Fruit fly (Drosophila melanogaster) whole organism, embryonic: ENCODE measurements around the gene Kah.
A peak's percentile ranks its signal among the peaks of the same experiment; 100 is the strongest.

Source experiments
- Ada2b ChIP-seq: fragments of 200-800 bp; sonication (Bioruptor generic); IDR thresholded peaks from 2 replicates; pipeline ENCODE4 v1.3.6; 2022; ENCODE audit warnings: missing biosample characterization, missing genetic modification characterization
- Aef1 ChIP-seq: fragments of 200-800 bp; sonication (Bioruptor generic); IDR thresholded peaks from 3 replicates; pipeline ENCODE4 v1.3.6; 2022; ENCODE audit warnings: missing biosample characterization, missing genetic modification characterization
- Blimp-1 ChIP-seq: fragments of 200-800 bp; sonication (Bioruptor generic); optimal IDR thresholded peaks from 3 replicates; lab custom pipeline; 2018; ENCODE audit warnings: missing biosample characterization, missing genetic modification characterization, mild to moderate bottlenecking, moderate library complexity, missing genetic modification reagents
- CG10431 ChIP-seq: fragments of 200-800 bp; sonication (Bioruptor generic); optimal IDR thresholded peaks from 3 replicates; lab custom pipeline; 2018; ENCODE audit warnings: missing biosample characterization, mild to moderate bottlenecking, missing genetic modification characterization
- CG11398 ChIP-seq: fragments of 200-800 bp; sonication (Bioruptor generic); optimal IDR thresholded peaks from 2 replicates; lab custom pipeline; 2016; ENCODE audit warnings: missing biosample characterization, missing genetic modification characterization
- CG11723 ChIP-seq: fragments of 200-800 bp; sonication (Bioruptor generic); optimal IDR thresholded peaks from 2 replicates; lab custom pipeline; 2017; ENCODE audit warnings: missing biosample characterization, mild to moderate bottlenecking, missing genetic modification characterization
- CG1233 ChIP-seq: fragments of 200-800 bp; sonication (Bioruptor generic); optimal IDR thresholded peaks from 4 replicates; lab custom pipeline; 2018; ENCODE audit warnings: missing biosample characterization, mild to moderate bottlenecking, missing genetic modification characterization
- CG12659 ChIP-seq: fragments of 200-800 bp; sonication (Bioruptor generic); optimal IDR thresholded peaks from 3 replicates; lab custom pipeline; 2017; ENCODE audit warnings: mild to moderate bottlenecking, missing biosample characterization, missing genetic modification reagents, missing genetic modification characterization
- CG13775 ChIP-seq: fragments of 200-800 bp; sonication (Bioruptor generic); optimal IDR thresholded peaks from 3 replicates; lab custom pipeline; 2017; ENCODE audit warnings: missing biosample characterization, mild to moderate bottlenecking, missing genetic modification characterization
- CG13894 ChIP-seq: fragments of 200-800 bp; sonication (Bioruptor generic); optimal IDR thresholded peaks from 3 replicates; lab custom pipeline; 2018; ENCODE audit warnings: missing biosample characterization, mild to moderate bottlenecking, missing genetic modification characterization, moderate library complexity
- CG14050 ChIP-seq: fragments of 200-800 bp; sonication (Bioruptor generic); IDR thresholded peaks from 3 replicates; pipeline ENCODE4 v1.3.6; 2022; ENCODE audit warnings: missing biosample characterization, missing genetic modification characterization
- CG14710 ChIP-seq: fragments of 200-800 bp; sonication (Bioruptor generic); optimal IDR thresholded peaks from 3 replicates; lab custom pipeline; 2019; ENCODE audit warnings: missing biosample characterization, mild to moderate bottlenecking, missing genetic modification characterization, moderate library complexity
- CG15601 ChIP-seq: fragments of 200-800 bp; sonication (Bioruptor generic); optimal IDR thresholded peaks from 3 replicates; lab custom pipeline; 2019; ENCODE audit warnings: missing biosample characterization, mild to moderate bottlenecking, missing genetic modification characterization, moderate library complexity
- CG17359 ChIP-seq: fragments of 200-800 bp; sonication (Bioruptor generic); optimal IDR thresholded peaks from 3 replicates; lab custom pipeline; 2018; ENCODE audit warnings: missing biosample characterization, mild to moderate bottlenecking, missing genetic modification characterization, moderate library complexity
- CG17568 ChIP-seq: fragments of 200-800 bp; sonication (Bioruptor generic); optimal IDR thresholded peaks from 2 replicates; lab custom pipeline; 2018; ENCODE audit warnings: missing biosample characterization, mild to moderate bottlenecking, missing genetic modification characterization, moderate library complexity
- CG18476 ChIP-seq: fragments of 200-800 bp; sonication (Bioruptor generic); optimal IDR thresholded peaks from 2 replicates; lab custom pipeline; 2016; ENCODE audit warnings: missing biosample characterization, mild to moderate bottlenecking, missing genetic modification characterization
- CG18619 ChIP-seq: fragments of 200-800 bp; sonication (Bioruptor generic); optimal IDR thresholded peaks from 3 replicates; lab custom pipeline; 2017; ENCODE audit warnings: missing biosample characterization, mild to moderate bottlenecking, missing genetic modification characterization
- CG31224 ChIP-seq: fragments of 200-800 bp; sonication (Bioruptor generic); IDR thresholded peaks from 2 replicates; pipeline ENCODE4 v1.3.6; 2022; ENCODE audit warnings: missing biosample characterization, missing genetic modification characterization
- CG6791 ChIP-seq: fragments of 200-800 bp; sonication (Bioruptor generic); IDR thresholded peaks from 3 replicates; pipeline ENCODE4 v1.3.6; 2022; ENCODE audit warnings: missing biosample characterization, missing genetic modification characterization; ENCODE audit not compliant: partially characterized antibody
- CG7271 ChIP-seq: fragments of 200-800 bp; sonication (Bioruptor generic); optimal IDR thresholded peaks from 2 replicates; lab custom pipeline; 2018; ENCODE audit warnings: missing biosample characterization, mild to moderate bottlenecking, missing genetic modification characterization, moderate library complexity
- CG7928 ChIP-seq: fragments of 200-800 bp; sonication (Bioruptor generic); optimal IDR thresholded peaks from 2 replicates; lab custom pipeline; 2017; ENCODE audit warnings: missing biosample characterization, mild to moderate bottlenecking, missing genetic modification characterization
- CG8765 ChIP-seq: fragments of 200-800 bp; sonication (Bioruptor generic); IDR thresholded peaks from 2 replicates; pipeline ENCODE4 v1.3.6; 2022; ENCODE audit warnings: missing biosample characterization, missing genetic modification characterization
- CTCF ChIP-seq: fragments of 200-800 bp; sonication (Bioruptor generic); optimal IDR thresholded peaks from 2 replicates; lab custom pipeline; 2017; ENCODE audit warnings: missing biosample characterization, mild to moderate bottlenecking, missing genetic modification characterization, moderate library complexity
- CoRest ChIP-seq: fragments of 200-800 bp; sonication (Bioruptor generic); optimal IDR thresholded peaks from 3 replicates; lab custom pipeline; 2018; ENCODE audit warnings: missing biosample characterization, mild to moderate bottlenecking, missing genetic modification characterization, moderate library complexity
- Dip3 ChIP-seq: fragments of 200-800 bp; sonication (Bioruptor generic); optimal IDR thresholded peaks from 3 replicates; lab custom pipeline; 2016; ENCODE audit warnings: missing biosample characterization, missing genetic modification characterization
- Dref ChIP-seq: fragments of 200-800 bp; sonication (Bioruptor generic); IDR thresholded peaks from 2 replicates; pipeline ENCODE4 v1.3.6; 2022; ENCODE audit warnings: missing biosample characterization, missing genetic modification characterization
- ERR ChIP-seq: fragments of 200-800 bp; sonication (Bioruptor generic); optimal IDR thresholded peaks from 2 replicates; lab custom pipeline; 2016; ENCODE audit warnings: missing biosample characterization, missing genetic modification characterization
- HHEX ChIP-seq: fragments of 200-800 bp; sonication (Bioruptor generic); optimal IDR thresholded peaks from 3 replicates; lab custom pipeline; 2017; ENCODE audit warnings: missing biosample characterization, mild to moderate bottlenecking, missing genetic modification characterization, missing genetic modification reagents
- Hey ChIP-seq: fragments of 200-800 bp; sonication (Bioruptor generic); optimal IDR thresholded peaks from 3 replicates; lab custom pipeline; 2018; ENCODE audit warnings: missing biosample characterization, mild to moderate bottlenecking, missing genetic modification characterization
- Hmr ChIP-seq: fragments of 200-800 bp; sonication (Bioruptor generic); optimal IDR thresholded peaks from 3 replicates; lab custom pipeline; 2017; ENCODE audit warnings: mild to moderate bottlenecking, missing biosample characterization, missing genetic modification reagents, missing genetic modification characterization
- PHDP ChIP-seq: fragments of 200-800 bp; sonication (Bioruptor generic); optimal IDR thresholded peaks from 3 replicates; lab custom pipeline; 2018; ENCODE audit warnings: missing biosample characterization, mild to moderate bottlenecking, missing genetic modification characterization, moderate library complexity
- Poxn ChIP-seq: fragments of 200-800 bp; sonication (Bioruptor generic); IDR thresholded peaks from 2 replicates; pipeline ENCODE4 v1.3.6; 2022; ENCODE audit warnings: missing biosample characterization, missing genetic modification characterization
- Scr ChIP-seq: fragments of 200-800 bp; sonication (Bioruptor generic); IDR thresholded peaks from 2 replicates; pipeline ENCODE4 v1.3.6; 2022; ENCODE audit warnings: missing biosample characterization, missing genetic modification characterization; ENCODE audit not compliant: partially characterized antibody
- Sin3A ChIP-seq: fragments of >200 bp; optimal IDR thresholded peaks from 2 replicates; lab custom pipeline; 2018
- ac ChIP-seq: fragments of 200-800 bp; sonication (Bioruptor generic); optimal IDR thresholded peaks from 3 replicates; lab custom pipeline; 2017; ENCODE audit warnings: missing biosample characterization, mild to moderate bottlenecking, missing genetic modification characterization
- br ChIP-seq: fragments of >200 bp; optimal IDR thresholded peaks from 2 replicates; lab custom pipeline; 2017
- crp ChIP-seq, 2 experiments: fragments of 200-800 bp; sonication (Bioruptor generic); optimal IDR thresholded peaks; 2 replicates in 1 of 2; 3 replicates in 1 of 2; lab custom pipeline; 2017; ENCODE audit warnings: missing biosample characterization in 2 of 2, missing genetic modification characterization in 2 of 2, mild to moderate bottlenecking in 1 of 2, moderate library complexity in 1 of 2
- da ChIP-seq: fragments of 200-800 bp; sonication (Bioruptor generic); optimal IDR thresholded peaks from 2 replicates; lab custom pipeline; 2016; ENCODE audit warnings: missing biosample characterization, missing genetic modification characterization
- dan ChIP-seq: fragments of 200-800 bp; sonication (Bioruptor generic); IDR thresholded peaks from 2 replicates; pipeline ENCODE4 v1.3.6; 2022; ENCODE audit warnings: missing biosample characterization, missing genetic modification characterization
- ems ChIP-seq: fragments of 200-800 bp; sonication (Bioruptor generic); optimal IDR thresholded peaks from 3 replicates; lab custom pipeline; 2016; ENCODE audit warnings: missing biosample characterization, missing genetic modification characterization
- ftz-f1 ChIP-seq: fragments of 200-800 bp; sonication (Bioruptor generic); optimal IDR thresholded peaks from 2 replicates; lab custom pipeline; 2016; ENCODE audit warnings: missing biosample characterization, missing genetic modification characterization
- gcm2 ChIP-seq: fragments of 200-800 bp; sonication (Bioruptor generic); optimal IDR thresholded peaks from 2 replicates; lab custom pipeline; 2016; ENCODE audit warnings: missing biosample characterization, missing genetic modification characterization
- grn ChIP-seq: fragments of 200-800 bp; sonication (Bioruptor generic); optimal IDR thresholded peaks from 3 replicates; lab custom pipeline; 2017; ENCODE audit warnings: missing biosample characterization, missing genetic modification characterization
- hb ChIP-seq: fragments of 200-800 bp; sonication (Bioruptor generic); IDR thresholded peaks from 3 replicates; pipeline ENCODE4 v1.3.6; 2022; ENCODE audit warnings: missing biosample characterization, missing genetic modification characterization; ENCODE audit not compliant: partially characterized antibody
- jing ChIP-seq: fragments of 200-800 bp; sonication (Bioruptor generic); optimal IDR thresholded peaks from 2 replicates; lab custom pipeline; 2018; ENCODE audit warnings: missing biosample characterization, mild to moderate bottlenecking, missing genetic modification characterization
- klu ChIP-seq: fragments of 200-800 bp; sonication (Bioruptor generic); IDR thresholded peaks from 2 replicates; pipeline ENCODE4 v1.3.6; 2022; ENCODE audit warnings: missing biosample characterization, missing genetic modification characterization
- lmd ChIP-seq: fragments of 200-800 bp; sonication (Bioruptor generic); IDR thresholded peaks from 2 replicates; pipeline ENCODE4 v1.3.6; 2022; ENCODE audit warnings: missing biosample characterization, missing genetic modification characterization
- maf-S ChIP-seq: fragments of 200-800 bp; sonication (Bioruptor generic); optimal IDR thresholded peaks from 2 replicates; lab custom pipeline; 2016; ENCODE audit warnings: missing biosample characterization, missing genetic modification characterization
- nerfin-2 ChIP-seq: fragments of 200-800 bp; sonication (Bioruptor generic); IDR thresholded peaks from 2 replicates; pipeline ENCODE4 v1.3.6; 2022; ENCODE audit warnings: missing biosample characterization, missing genetic modification characterization; ENCODE audit not compliant: partially characterized antibody
- schlank ChIP-seq: fragments of 200-800 bp; sonication (Bioruptor generic); optimal IDR thresholded peaks from 2 replicates; lab custom pipeline; 2018; ENCODE audit warnings: missing biosample characterization, mild to moderate bottlenecking, missing genetic modification characterization
- stwl ChIP-seq: fragments of 200-800 bp; sonication (Bioruptor generic); optimal IDR thresholded peaks from 3 replicates; lab custom pipeline; 2018; ENCODE audit warnings: missing biosample characterization, mild to moderate bottlenecking, missing genetic modification characterization, moderate library complexity

Gene Kah

DNA sequence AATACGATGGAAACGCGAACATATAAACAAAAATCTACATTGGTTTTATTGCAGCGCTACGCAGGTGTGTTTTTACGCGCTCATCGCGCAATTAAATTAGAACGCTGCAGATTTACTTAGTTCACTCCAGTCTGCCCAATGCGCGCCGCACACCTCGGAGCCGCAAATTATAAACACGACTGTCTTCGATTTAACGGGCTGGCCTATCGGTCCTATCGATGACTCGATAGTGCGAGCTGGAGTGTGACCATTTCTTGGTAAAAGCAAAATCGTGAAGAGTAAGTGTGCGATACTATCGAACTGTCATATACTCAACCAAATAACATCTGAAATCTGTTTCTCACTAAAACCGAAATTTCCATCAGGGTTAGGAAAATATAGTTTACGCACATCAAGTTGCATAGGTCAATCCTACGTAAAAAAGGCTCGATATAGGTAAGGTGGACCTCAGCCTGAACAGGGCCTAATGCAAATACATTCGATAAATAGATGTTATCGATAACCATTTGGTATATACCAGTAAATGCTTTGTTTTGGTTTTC is 48.6 kb downstream of the Kah start, which contains the start of the genes klar and BORCS6 (continued):
- TF ChIP-seq crp (GFP tag; optimal IDR thresholded peaks at IDR 0.05; lab: Kevin White, UChicago) (no peak), Sin3A (lab: Kevin White, UChicago) (peak; percentile 96), dan (no peak), Blimp-1 (GFP tag; lab: Kevin White, UChicago) (peak; percentile 29), CG14710 (tag; lab: Kevin White, UChicago) (peak; percentile 85), CG1233 (GFP tag; lab: Kevin White, UChicago) (peak; percentile 22), CG18619 (GFP tag; lab: Kevin White, UChicago) (peak; percentile 60), CG17359 (tag; lab: Kevin White, UChicago) (peak; percentile 10), CG8765 (GFP tag; lab: Robert Waterston, UW) (no peak), Ada2b (GFP tag; lab: Robert Waterston, UW) (peak; percentile 12; the same call in 1 of the 2 replicates), CG13775 (GFP tag; lab: Kevin White, UChicago) (peak; percentile 61), CG31224 (GFP tag; lab: Robert Waterston, UW) (no peak), gcm2 (GFP tag; lab: Kevin White, UChicago) (peak; percentile 20), Poxn (no peak), stwl (tag; lab: Kevin White, UChicago) (peak; percentile 90), CoRest (tag; lab: Kevin White, UChicago) (peak; percentile 71), schlank (tag; lab: Kevin White, UChicago) (peak; percentile 34), da (GFP tag; lab: Kevin White, UChicago) (peak; percentile 28), ftz-f1 (GFP tag; lab: Kevin White, UChicago) (no peak), ERR (GFP tag; lab: Kevin White, UChicago) (peak; percentile 75), CG11723 (no peak), PHDP (tag; lab: Kevin White, UChicago) (peak; percentile 46), Hey (tag; lab: Kevin White, UChicago) (peak; percentile 8), maf-S (GFP tag; lab: Kevin White, UChicago) (peak; percentile 68), Hmr (GFP tag; lab: Kevin White, UChicago) (peak; percentile 78), CG15601 (tag; lab: Kevin White, UChicago) (peak; percentile 77), jing (no peak), CG7928 (GFP tag; lab: Kevin White, UChicago) (no peak), CG17568 (GFP tag; lab: Kevin White, UChicago) (peak; percentile 3), Aef1 (GFP tag; lab: Robert Waterston, UW) (no peak), Dip3 (GFP tag; lab: Kevin White, UChicago) (peak; percentile 54), grn (GFP tag; lab: Kevin White, UChicago) (peak; percentile 26), br (lab: Kevin White, UChicago) (no peak), lmd (GFP tag; lab: Robert Waterston, UW) (no peak; the same call in 1 of the 2 replicates), CG7271 (tag; lab: Kevin White, UChicago) (no peak), ac (GFP tag; lab: Kevin White, UChicago) (no peak), CG10431 (GFP tag; lab: Kevin White, UChicago) (peak; percentile 38), Dref (GFP tag; lab: Robert Waterston, UW) (peak; percentile 87), CG18476 (GFP tag; lab: Kevin White, UChicago) (peak; percentile 34), CG11398 (GFP tag; lab: Kevin White, UChicago) (peak; percentile 44), nerfin-2 (GFP tag; lab: Robert Waterston, UW) (peak; percentile 92), klu (GFP tag; lab: Robert Waterston, UW) (no peak; the same call in 1 of the 2 replicates), HHEX (GFP tag; lab: Kevin White, UChicago) (peak; percentile 18), hb (peak; percentile 94), CTCF (GFP tag; lab: Kevin White, UChicago) (peak; percentile 52), CG14050 (GFP tag; lab: Robert Waterston, UW) (no peak; the same call in 2 of the 3 replicates), CG12659 (GFP tag; lab: Kevin White, UChicago) (peak; percentile 88), CG13894 (peak; percentile 74), Scr (peak; percentile 97), CG6791 (GFP tag; lab: Robert Waterston, UW) (peak; percentile 96), ems (GFP tag; lab: Kevin White, UChicago) (no peak)
